Fruit fly (Drosophila melanogaster) whole organism, prepupa: Measurements from ENCODE around the gene Rph.

Experiments
- CG6792 ChIP-seq: fragments of 200-800 bp; sonication (Bioruptor generic); optimal IDR thresholded peaks from 3 replicates; lab custom pipeline; 2016; ENCODE audit warnings: missing biosample characterization, missing genetic modification characterization
- CG6854 ChIP-seq: fragments of 200-800 bp; sonication (Bioruptor generic); optimal IDR thresholded peaks from 2 replicates; lab custom pipeline; 2017; ENCODE audit warnings: missing biosample characterization, mild to moderate bottlenecking, missing genetic modification characterization
- Hr39 ChIP-seq: fragments of 200-800 bp; sonication (Bioruptor generic); optimal IDR thresholded peaks from 2 replicates; lab custom pipeline; 2016; ENCODE audit warnings: missing biosample characterization, missing genetic modification characterization
- Sox102F ChIP-seq: fragments of 200-800 bp; sonication (Bioruptor generic); optimal IDR thresholded peaks from 2 replicates; lab custom pipeline; 2016; ENCODE audit warnings: missing biosample characterization, mild to moderate bottlenecking, missing genetic modification characterization

dm6 chrX:10719280-10719679 lies 38.2 kb downstream of the Rph start:
- TF ChIP-seq Sox102F (no peak), CG6792 (GFP tag; lab: Kevin White, UChicago) (no peak), Hr39 (GFP tag; lab: Kevin White, UChicago) (no peak), CG6854 (no peak)
